Worm (Caenorhabditis elegans) whole organism, L4 larva: ENCODE data around the gene T01H3.2.

Source experiments
- T20F7.1 ChIP-seq: fragments of 200-800 bp; sonication (Bioruptor generic); optimal IDR thresholded peaks from 2 replicates; lab custom pipeline; 2018; ENCODE audit warnings: mild to moderate bottlenecking, missing genetic modification characterization, missing compliant biosample characterization
- Y48G9A.11 ChIP-seq: fragments of 200-800 bp; sonication (Bioruptor generic); IDR thresholded peaks from 2 replicates; pipeline ENCODE4 v1.3.6; 2022; ENCODE audit warnings: missing genetic modification reagents, missing genetic modification characterization, missing compliant biosample characterization
- Y5F2A.4 ChIP-seq: fragments of 200-800 bp; sonication (Bioruptor generic); optimal IDR thresholded peaks from 2 replicates; lab custom pipeline; 2018; ENCODE audit warnings: mild to moderate bottlenecking, missing genetic modification characterization, missing compliant biosample characterization
- Y75B8A.6 ChIP-seq: fragments of 200-800 bp; sonication (Bioruptor generic); IDR thresholded peaks from 2 replicates; pipeline ENCODE4 v1.3.6; 2022; ENCODE audit warnings: missing genetic modification reagents, missing genetic modification characterization, missing compliant biosample characterization
- aha-1 ChIP-seq: fragments of 150-350 bp; peaks from one replicate; lab custom pipeline; 2014; ENCODE audit warnings: missing biosample characterization, missing genetic modification characterization
- ama-1 ChIP-seq: fragments of 150-350 bp; optimal IDR thresholded peaks from 2 replicates; lab custom pipeline; 2014; ENCODE audit warnings: inconsistent platforms, mixed read lengths
- ceh-20 ChIP-seq: fragments of 200-800 bp; sonication (Bioruptor generic); IDR thresholded peaks from 2 replicates; pipeline ENCODE4 v1.3.6; 2022; ENCODE audit warnings: missing genetic modification reagents, missing genetic modification characterization, missing compliant biosample characterization
- ceh-44 ChIP-seq: fragments of 200-800 bp; sonication (Bioruptor generic); IDR thresholded peaks from 2 replicates; pipeline ENCODE4 v1.3.6; 2022; ENCODE audit warnings: missing genetic modification reagents, missing genetic modification characterization, missing compliant biosample characterization
- ceh-82 ChIP-seq: sonication (generic microtip); optimal IDR thresholded peaks from 2 replicates; lab custom pipeline; 2017; ENCODE audit warnings: missing biosample characterization, missing genetic modification characterization
- daf-16 ChIP-seq, 3 experiments: sonication (generic microtip); optimal IDR thresholded peaks; 2 replicates each; lab custom pipeline; 2016 to 2017; ENCODE audit warnings: missing genetic modification characterization in 3 of 3, missing genetic modification reagents in 3 of 3, mild to moderate bottlenecking in 2 of 3, missing compliant biosample characterization in 2 of 3, missing biosample characterization in 1 of 3, moderate library complexity in 1 of 3
- daf-8 ChIP-seq: fragments of 200-800 bp; sonication (Bioruptor generic); IDR thresholded peaks from 2 replicates; pipeline ENCODE4 v1.3.6; 2022; ENCODE audit warnings: missing genetic modification characterization, missing compliant biosample characterization
- dmd-6 ChIP-seq: fragments of 200-800 bp; sonication (Bioruptor generic); IDR thresholded peaks from 2 replicates; pipeline ENCODE4 v1.3.6; 2022; ENCODE audit warnings: missing genetic modification reagents, missing genetic modification characterization, missing compliant biosample characterization
- dpl-1 ChIP-seq: fragments of 150-350 bp; optimal IDR thresholded peaks from 2 replicates; lab custom pipeline; 2014; ENCODE audit warnings: missing biosample characterization, missing genetic modification reagents, missing genetic modification characterization
- dve-1 ChIP-seq: sonication (generic microtip); optimal IDR thresholded peaks from 2 replicates; lab custom pipeline; 2017; ENCODE audit warnings: antibody characterized with exemption, mild to moderate bottlenecking, missing genetic modification characterization, missing compliant biosample characterization; ENCODE audit not compliant: insufficient read depth
- fkh-10 ChIP-seq: fragments of 150-350 bp; optimal IDR thresholded peaks from 2 replicates; lab custom pipeline; 2014; ENCODE audit warnings: missing biosample characterization, missing genetic modification reagents, missing genetic modification characterization
- gei-8 ChIP-seq: fragments of 200-800 bp; sonication (Bioruptor generic); optimal IDR thresholded peaks from 2 replicates; lab custom pipeline; 2018; ENCODE audit warnings: mild to moderate bottlenecking, missing genetic modification characterization, missing compliant biosample characterization
- hif-1 ChIP-seq, 2 experiments: sonication (generic microtip); optimal IDR thresholded peaks; 2 replicates each; lab custom pipeline; 2016 to 2017; ENCODE audit warnings: missing compliant biosample characterization in 2 of 2, missing genetic modification characterization in 2 of 2, missing genetic modification reagents in 2 of 2, missing genotype in 2 of 2, mild to moderate bottlenecking in 1 of 2
- hlh-11 ChIP-seq: fragments of 200-800 bp; sonication (Bioruptor generic); optimal IDR thresholded peaks from 2 replicates; lab custom pipeline; 2018; ENCODE audit warnings: mild to moderate bottlenecking, missing genetic modification characterization, missing compliant biosample characterization
- hlh-30 ChIP-seq: sonication (generic microtip); optimal IDR thresholded peaks from 2 replicates; lab custom pipeline; 2017; ENCODE audit warnings: antibody characterized with exemption, mild to moderate bottlenecking, missing genetic modification characterization, missing compliant biosample characterization; ENCODE audit not compliant: insufficient read depth
- hmg-1.1 ChIP-seq: fragments of 200-800 bp; sonication (Bioruptor generic); IDR thresholded peaks from 2 replicates; pipeline ENCODE4 v1.3.6; 2022; ENCODE audit warnings: missing genetic modification reagents, missing genetic modification characterization, missing compliant biosample characterization
- lin-15B ChIP-seq: fragments of 150-350 bp; sonication (generic microtip); optimal IDR thresholded peaks from 3 replicates; lab custom pipeline; 2014; ENCODE audit warnings: missing biosample characterization, missing genetic modification characterization
- lin-29 ChIP-seq: fragments of 200-800 bp; sonication (Bioruptor generic); IDR thresholded peaks from 2 replicates; pipeline ENCODE4 v1.3.6; 2022; ENCODE audit warnings: missing genetic modification reagents, missing genetic modification characterization, missing compliant biosample characterization
- lin-38 ChIP-seq: fragments of 200-800 bp; sonication (Bioruptor generic); IDR thresholded peaks from 2 replicates; pipeline ENCODE4 v1.3.6; 2022; ENCODE audit warnings: missing genetic modification reagents, missing genetic modification characterization, missing compliant biosample characterization
- lin-39 ChIP-seq: fragments of 150-350 bp; optimal IDR thresholded peaks from 2 replicates; lab custom pipeline; 2014; ENCODE audit warnings: missing biosample characterization, missing genetic modification reagents, missing genetic modification characterization
- lsy-2 ChIP-seq, 2 experiments: fragments of 150-350 bp in 1 of 2; sonication (generic microtip) in 1 of 2; optimal IDR thresholded peaks; 2 replicates each; lab custom pipeline; 2014 to 2017; ENCODE audit warnings: missing biosample characterization in 2 of 2, missing genetic modification characterization in 2 of 2
- mep-1 ChIP-seq: fragments of 150-350 bp; sonication (generic microtip); optimal IDR thresholded peaks from 3 replicates; lab custom pipeline; 2014; ENCODE audit warnings: missing biosample characterization, missing genetic modification characterization
- mxl-2 ChIP-seq: fragments of 200-800 bp; sonication (Bioruptor generic); conservative IDR thresholded peaks from 2 replicates; pipeline ENCODE4 v1.3.6; 2022; ENCODE audit warnings: missing genetic modification reagents, missing genetic modification characterization, missing compliant biosample characterization
- nhr-10 ChIP-seq: fragments of 150-350 bp; optimal IDR thresholded peaks from 2 replicates; lab custom pipeline; 2014; ENCODE audit warnings: missing biosample characterization, missing genetic modification characterization
- nhr-102 ChIP-seq: sonication (generic microtip); optimal IDR thresholded peaks from 2 replicates; lab custom pipeline; 2016; ENCODE audit warnings: mild to moderate bottlenecking, missing genetic modification characterization, moderate library complexity, missing compliant biosample characterization
- nhr-11 ChIP-seq: fragments of 150-350 bp; optimal IDR thresholded peaks from 2 replicates; lab custom pipeline; 2014; ENCODE audit warnings: missing biosample characterization, missing genetic modification characterization
- nhr-111 ChIP-seq: fragments of 200-800 bp; sonication (Bioruptor generic); optimal IDR thresholded peaks from 2 replicates; lab custom pipeline; 2018; ENCODE audit warnings: mild to moderate bottlenecking, missing genetic modification characterization, missing compliant biosample characterization
- nhr-237 ChIP-seq: sonication (generic microtip); optimal IDR thresholded peaks from 2 replicates; lab custom pipeline; 2017; ENCODE audit warnings: missing biosample characterization, missing genetic modification characterization
- nhr-25 ChIP-seq: sonication (generic microtip); optimal IDR thresholded peaks from 2 replicates; lab custom pipeline; 2017; ENCODE audit warnings: missing genetic modification characterization, mild to moderate bottlenecking, missing compliant biosample characterization, antibody characterized with exemption, moderate library complexity, borderline replicate concordance; ENCODE audit not compliant: insufficient read depth
- nhr-28 ChIP-seq: fragments of 150-350 bp; optimal IDR thresholded peaks from 2 replicates; lab custom pipeline; 2014; ENCODE audit warnings: missing biosample characterization, missing genetic modification characterization
- nhr-41 ChIP-seq: fragments of 200-800 bp; sonication (Bioruptor generic); IDR thresholded peaks from 2 replicates; pipeline ENCODE4 v1.3.6; 2022; ENCODE audit warnings: missing genetic modification reagents, missing genetic modification characterization, missing compliant biosample characterization
- nhr-6 ChIP-seq: fragments of 150-350 bp; optimal IDR thresholded peaks from 2 replicates; lab custom pipeline; 2014; ENCODE audit warnings: missing biosample characterization, missing genetic modification characterization
- php-3 ChIP-seq: fragments of 200-800 bp; sonication (Bioruptor generic); IDR thresholded peaks from 2 replicates; pipeline ENCODE4 v1.3.6; 2022; ENCODE audit warnings: missing genetic modification reagents, missing genetic modification characterization, missing compliant biosample characterization
- rbr-2 ChIP-seq: sonication (generic microtip); optimal IDR thresholded peaks from 2 replicates; lab custom pipeline; 2016; ENCODE audit warnings: missing genotype, missing genetic modification characterization, missing compliant biosample characterization
- sdz-12 ChIP-seq: fragments of 200-800 bp; sonication (Bioruptor generic); optimal IDR thresholded peaks from 2 replicates; lab custom pipeline; 2018; ENCODE audit warnings: mild to moderate bottlenecking, missing genetic modification characterization, missing compliant biosample characterization
- snpc-1.2 ChIP-seq: fragments of 200-800 bp; sonication (Bioruptor generic); IDR thresholded peaks from 2 replicates; pipeline ENCODE4 v1.3.6; 2022; ENCODE audit warnings: missing genetic modification reagents, missing genetic modification characterization, missing compliant biosample characterization
- spr-1 ChIP-seq: sonication (generic microtip); optimal IDR thresholded peaks from 2 replicates; lab custom pipeline; 2016; ENCODE audit warnings: mild to moderate bottlenecking, missing genetic modification characterization, missing compliant biosample characterization
- tag-97 ChIP-seq: fragments of 200-800 bp; sonication (Bioruptor generic); IDR thresholded peaks from 2 replicates; pipeline ENCODE4 v1.3.6; 2022; ENCODE audit warnings: missing genetic modification characterization, missing compliant biosample characterization
- unc-62 ChIP-seq, 3 experiments: fragments of 150-350 bp in 1 of 3; sonication (generic microtip); optimal IDR thresholded peaks in 2 of 3; peaks in 1 of 3; 1 replicate in 1 of 3; 2 replicates in 2 of 3; lab custom pipeline; 2014 to 2017; ENCODE audit warnings: missing biosample characterization in 3 of 3, missing genetic modification characterization in 3 of 3, missing genetic modification reagents in 3 of 3, missing genotype in 1 of 3
- zag-1 ChIP-seq: fragments of 150-350 bp; optimal IDR thresholded peaks from 2 replicates; lab custom pipeline; 2014; ENCODE audit warnings: missing biosample characterization, missing genetic modification characterization
- zfp-2 ChIP-seq: sonication (generic microtip); optimal IDR thresholded peaks from 2 replicates; lab custom pipeline; 2016; ENCODE audit warnings: mild to moderate bottlenecking, missing genetic modification characterization, missing compliant biosample characterization
- zip-11 ChIP-seq: fragments of 200-800 bp; sonication (Bioruptor generic); IDR thresholded peaks from 2 replicates; pipeline ENCODE4 v1.3.6; 2022; ENCODE audit warnings: missing genetic modification characterization, missing compliant biosample characterization
- zip-2 ChIP-seq: fragments of 150-350 bp; optimal IDR thresholded peaks from 2 replicates; lab custom pipeline; 2014; ENCODE audit warnings: missing biosample characterization, missing genetic modification characterization

T01H3.2 gene

ce11 chrII:7873843-7874372 is 3.9 kb downstream of the T01H3.2 start, which contains the start of gene T01H3.3 (continued):
- TF ChIP-seq nhr-10 (tag; lab: Kevin White, UChicago) (no peak), nhr-25 (tag; lab: Kevin White, UChicago) (no peak), sdz-12 (GFP tag; lab: Kevin White, UChicago) (no peak), php-3 (GFP tag; lab: Robert Waterston, UW) (no peak), dve-1 (tag; lab: Kevin White, UChicago) (peak; percentile 30), zag-1 (tag; lab: Kevin White, UChicago) (no peak), lin-39 (no peak), rbr-2 (peak; percentile 16), zip-2 (tag; lab: Kevin White, UChicago) (no peak), aha-1 (tag; lab: Kevin White, UChicago) (peak; percentile 86), nhr-41 (no peak)

ce11 chrII:7870632-7871031 is 7.2 kb downstream of the T01H3.2 start:
- TF ChIP-seq hmg-1.1 (GFP tag; lab: Robert Waterston, UW) (peak; percentile 57; the same call in 1 of the 2 replicates), gei-8 (GFP tag; lab: Kevin White, UChicago) (no peak), ceh-20 (no peak), mxl-2 (GFP tag; lab: Robert Waterston, UW) (no peak), daf-8 (GFP tag; lab: Robert Waterston, UW) (no peak), dmd-6 (GFP tag; lab: Robert Waterston, UW) (peak; percentile 27; the same call in 1 of the 2 replicates), lin-15B (tag; lab: Kevin White, UChicago) (no peak), nhr-111 (GFP tag; lab: Kevin White, UChicago) (no peak), zip-11 (GFP tag; lab: Robert Waterston, UW) (no peak), spr-1 (tag; lab: Kevin White, UChicago) (no peak), rbr-2 (peak; percentile 25), ceh-44 (GFP tag; lab: Robert Waterston, UW) (no peak), nhr-28 (tag; lab: Kevin White, UChicago) (peak; percentile 21), nhr-237 (no peak), T20F7.1 (peak; percentile 78), lsy-2 (tag; optimal IDR thresholded peaks at IDR 0.05; lab: Kevin White, UChicago) (peak; percentile 76 to 98), snpc-1.2 (GFP tag; lab: Robert Waterston, UW) (no peak), nhr-11 (tag; lab: Kevin White, UChicago) (peak; percentile 1), daf-16 (GFP tag; optimal IDR thresholded peaks at IDR 0.05; lab: Kevin White, UChicago) (peak; percentile 0 to 86), daf-16 (tag; optimal IDR thresholded peaks at IDR 0.05; lab: Kevin White, UChicago) (peak; percentile 51), ceh-82 (tag; lab: Kevin White, UChicago) (no peak), hlh-11 (tag; lab: Kevin White, UChicago) (peak; percentile 22), mep-1 (tag; lab: Kevin White, UChicago) (peak; percentile 46), zfp-2 (tag; lab: Kevin White, UChicago) (no peak), dve-1 (tag; lab: Kevin White, UChicago) (peak; percentile 6), nhr-25 (tag; lab: Kevin White, UChicago) (no peak), unc-62 (GFP tag; optimal IDR thresholded peaks at IDR 0.05 in 1 of 2; lab: Kevin White, UChicago) (no peak), unc-62 (tag; optimal IDR thresholded peaks at IDR 0.05; lab: Kevin White, UChicago) (no peak), Y48G9A.11 (GFP tag; lab: Robert Waterston, UW) (no peak), aha-1 (tag; lab: Kevin White, UChicago) (peak; percentile 84), tag-97 (GFP tag; lab: Robert Waterston, UW) (no peak), ama-1 (lab: Kevin White, UChicago) (peak; percentile 32), Y5F2A.4 (no peak), dpl-1 (GFP tag; lab: Kevin White, UChicago) (peak; percentile 43), php-3 (GFP tag; lab: Robert Waterston, UW) (no peak), lin-38 (GFP tag; lab: Robert Waterston, UW) (0 out of 2 replicates have a peak, but pooled peaks have one; percentile 40), hlh-30 (peak; percentile 71), Y75B8A.6 (GFP tag; lab: Robert Waterston, UW) (no peak), nhr-6 (tag; lab: Kevin White, UChicago) (peak; percentile 35), fkh-10 (GFP tag; lab: Kevin White, UChicago) (no peak), hif-1 (tag; optimal IDR thresholded peaks at IDR 0.05; lab: Kevin White, UChicago) (peak in 1 of 2 experiments; percentile 37), lin-29 (GFP tag; lab: Robert Waterston, UW) (no peak), nhr-102 (tag; lab: Kevin White, UChicago) (no peak)
